Fruit fly (Drosophila melanogaster): Measurements from ENCODE around the gene capt.

dm6 chr2L:1126527-1126926 is 31.5 kb downstream of the capt start:
- no peak for TF ChIP-seq CG17328 (GFP tag; IDR thresholded peaks at IDR 0.05)
- TF ChIP-seq CG7839 (tag; optimal IDR thresholded peaks at IDR 0.05): no peak
- no peak for TF ChIP-seq CG31388 (GFP tag; optimal IDR thresholded peaks at IDR 0.05)
- no peak for TF ChIP-seq CG6791 (GFP tag; IDR thresholded peaks at IDR 0.05; ENCODE audit: partially characterized antibody)
- no peak for TF ChIP-seq CG15073 (GFP tag; optimal IDR thresholded peaks at IDR 0.05)
- no peak for TF ChIP-seq sima (GFP tag; optimal IDR thresholded peaks at IDR 0.05)
- no peak for TF ChIP-seq bowl (GFP tag; IDR thresholded peaks at IDR 0.05)
- no peak for TF ChIP-seq hb (GFP tag; IDR thresholded peaks at IDR 0.05; ENCODE audit: partially characterized antibody)
- no peak for TF ChIP-seq onecut (GFP tag; IDR thresholded peaks at IDR 0.05)
- no peak for TF ChIP-seq Dll (GFP tag; IDR thresholded peaks at IDR 0.05; ENCODE audit: partially characterized antibody)
